Worm (Caenorhabditis elegans) whole organism, L1 larva: ENCODE measurements around the gene med-1.

Experiments used
- F16B12.6 ChIP-seq: fragments of 150-350 bp; optimal IDR thresholded peaks from 2 replicates; lab custom pipeline; 2014; ENCODE audit warnings: missing biosample characterization, missing genetic modification characterization
- Y116A8C.19 ChIP-seq: sonication (generic microtip); optimal IDR thresholded peaks from 2 replicates; lab custom pipeline; 2016; ENCODE audit warnings: missing compliant biosample characterization, missing genetic modification characterization, borderline replicate concordance
- aly-2 ChIP-seq: fragments of 150-350 bp; optimal IDR thresholded peaks from 2 replicates; lab custom pipeline; 2014; ENCODE audit warnings: missing biosample characterization, missing genetic modification characterization
- blmp-1 ChIP-seq: fragments of 150-350 bp; optimal IDR thresholded peaks from 2 replicates; lab custom pipeline; 2014; ENCODE audit warnings: missing biosample characterization, missing genetic modification characterization
- ceh-63 ChIP-seq: fragments of 200-800 bp; sonication (Bioruptor generic); optimal IDR thresholded peaks from 2 replicates; lab custom pipeline; 2018; ENCODE audit warnings: mild to moderate bottlenecking, missing genetic modification characterization, missing compliant biosample characterization
- ceh-82 ChIP-seq, 3 experiments: fragments of 150-350 bp in 1 of 3; sonication (generic microtip) in 2 of 3; optimal IDR thresholded peaks; 2 replicates each; lab custom pipeline; 2014 to 2017; ENCODE audit warnings: missing biosample characterization in 3 of 3, missing genetic modification characterization in 3 of 3
- efl-1 ChIP-seq, 4 experiments: fragments of 150-350 bp; optimal IDR thresholded peaks in 3 of 4; peaks in 1 of 4; 1 replicate in 1 of 4; 2 replicates in 3 of 4; lab custom pipeline; 2014; ENCODE audit warnings: missing biosample characterization in 2 of 4, missing genetic modification characterization in 2 of 4, missing genetic modification reagents in 2 of 4
- egl-27 ChIP-seq, 2 experiments: fragments of 150-350 bp in 1 of 2; sonication (generic microtip); optimal IDR thresholded peaks; 3 replicates each; lab custom pipeline; 2017 to 2018; ENCODE audit warnings: missing biosample characterization in 2 of 2, missing genetic modification characterization in 2 of 2, missing genetic modification reagents in 2 of 2
- elt-2 ChIP-seq: sonication (generic microtip); optimal IDR thresholded peaks from 2 replicates; lab custom pipeline; 2016; ENCODE audit warnings: missing genetic modification characterization, mild to moderate bottlenecking, inconsistent platforms, missing compliant biosample characterization, missing genetic modification reagents
- elt-3 ChIP-seq, 6 experiments: fragments of 150-350 bp in 1 of 6; sonication (generic microtip); optimal IDR thresholded peaks; 2 replicates each; lab custom pipeline; 2017 to 2018; ENCODE audit warnings: missing biosample characterization in 6 of 6, missing genetic modification characterization in 6 of 6, inconsistent platforms in 1 of 6
- fkh-10 ChIP-seq: sonication (generic microtip); optimal IDR thresholded peaks from 2 replicates; lab custom pipeline; 2017; ENCODE audit warnings: missing biosample characterization, missing genetic modification reagents, missing genetic modification characterization
- fkh-4 ChIP-seq: sonication (generic microtip); optimal IDR thresholded peaks from 2 replicates; lab custom pipeline; 2016; ENCODE audit warnings: missing compliant biosample characterization, missing genetic modification characterization, borderline replicate concordance
- fkh-8 ChIP-seq: sonication (generic microtip); optimal IDR thresholded peaks from 2 replicates; lab custom pipeline; 2016; ENCODE audit warnings: mild to moderate bottlenecking, missing genetic modification characterization, missing compliant biosample characterization
- grh-1 ChIP-seq: fragments of 200-800 bp; sonication (Bioruptor generic); IDR thresholded peaks from 2 replicates; pipeline ENCODE4 v1.3.6; 2022; ENCODE audit warnings: missing genetic modification reagents, missing genetic modification characterization, missing compliant biosample characterization
- lin-14 ChIP-seq: fragments of 200-800 bp; sonication (Bioruptor generic); optimal IDR thresholded peaks from 2 replicates; lab custom pipeline; 2018; ENCODE audit warnings: mild to moderate bottlenecking, missing genetic modification characterization, moderate library complexity, missing compliant biosample characterization
- lin-15B ChIP-seq: fragments of 150-350 bp; sonication (generic microtip); optimal IDR thresholded peaks from 3 replicates; lab custom pipeline; 2014; ENCODE audit warnings: missing biosample characterization, missing genetic modification characterization
- lin-35 ChIP-seq, 2 experiments: fragments of 150-350 bp; optimal IDR thresholded peaks; 2 replicates each; lab custom pipeline; 2014; ENCODE audit warnings: missing biosample characterization in 2 of 2, missing genetic modification characterization in 2 of 2, missing genetic modification reagents in 2 of 2
- mdl-1 ChIP-seq, 2 experiments: fragments of 150-350 bp; optimal IDR thresholded peaks; 2 replicates each; lab custom pipeline; 2014 to 2017; ENCODE audit warnings: missing biosample characterization in 2 of 2, missing genetic modification characterization in 2 of 2, inconsistent platforms in 1 of 2
- nhr-19 ChIP-seq: fragments of 200-800 bp; sonication (Bioruptor generic); conservative IDR thresholded peaks from 2 replicates; pipeline ENCODE4 v1.3.6; 2022; ENCODE audit warnings: missing genetic modification characterization, missing compliant biosample characterization
- nhr-20 ChIP-seq: sonication (generic microtip); optimal IDR thresholded peaks from 2 replicates; lab custom pipeline; 2016; ENCODE audit warnings: mild to moderate bottlenecking, missing genetic modification characterization, missing compliant biosample characterization
- nhr-47 ChIP-seq: sonication (generic microtip); optimal IDR thresholded peaks from 2 replicates; lab custom pipeline; 2016; ENCODE audit warnings: mild to moderate bottlenecking, missing genetic modification characterization, moderate library complexity, missing compliant biosample characterization
- nhr-71 ChIP-seq: sonication (generic microtip); optimal IDR thresholded peaks from 2 replicates; lab custom pipeline; 2016; ENCODE audit warnings: mild to moderate bottlenecking, missing genetic modification characterization, moderate library complexity, missing compliant biosample characterization
- nhr-76 ChIP-seq: sonication (generic microtip); optimal IDR thresholded peaks from 2 replicates; lab custom pipeline; 2017; ENCODE audit warnings: missing biosample characterization, missing genetic modification characterization
- nhr-85 ChIP-seq: sonication (generic microtip); peaks from one replicate; lab custom pipeline; 2016; ENCODE audit warnings: missing genetic modification characterization, inconsistent platforms, missing compliant biosample characterization
- nhr-90 ChIP-seq: sonication (generic microtip); optimal IDR thresholded peaks from 2 replicates; lab custom pipeline; 2016; ENCODE audit warnings: mild to moderate bottlenecking, missing genetic modification characterization, missing compliant biosample characterization; ENCODE audit not compliant: poor library complexity
- pax-3 ChIP-seq: fragments of 200-800 bp; sonication (Bioruptor generic); optimal IDR thresholded peaks from 2 replicates; lab custom pipeline; 2018; ENCODE audit warnings: mild to moderate bottlenecking, missing genetic modification characterization, moderate library complexity, missing compliant biosample characterization
- rnt-1 ChIP-seq: sonication (generic microtip); optimal IDR thresholded peaks from 2 replicates; lab custom pipeline; 2016; ENCODE audit warnings: mild to moderate bottlenecking, missing genetic modification characterization, moderate library complexity, missing compliant biosample characterization
- snu-23 ChIP-seq: sonication (generic microtip); optimal IDR thresholded peaks from 2 replicates; lab custom pipeline; 2016; ENCODE audit warnings: missing genetic modification characterization, missing compliant biosample characterization
- sox-4 ChIP-seq: sonication (generic microtip); optimal IDR thresholded peaks from 2 replicates; lab custom pipeline; 2016; ENCODE audit warnings: missing genetic modification characterization, missing compliant biosample characterization
- tbx-2 ChIP-seq: sonication (generic microtip); optimal IDR thresholded peaks from 2 replicates; lab custom pipeline; 2016; ENCODE audit warnings: missing genetic modification characterization, missing compliant biosample characterization
- unc-86 ChIP-seq: sonication (generic microtip); optimal IDR thresholded peaks from 2 replicates; lab custom pipeline; 2016; ENCODE audit warnings: missing genetic modification characterization, missing compliant biosample characterization
- vab-15 ChIP-seq: sonication (generic microtip); optimal IDR thresholded peaks from 2 replicates; lab custom pipeline; 2017; ENCODE audit warnings: missing genotype, mild to moderate bottlenecking, missing genetic modification characterization, missing compliant biosample characterization
- xbp-1 ChIP-seq: sonication (generic microtip); optimal IDR thresholded peaks from 2 replicates; lab custom pipeline; 2016; ENCODE audit warnings: missing genetic modification characterization, missing compliant biosample characterization
- zag-1 ChIP-seq: fragments of 150-350 bp; optimal IDR thresholded peaks from 2 replicates; lab custom pipeline; 2014; ENCODE audit warnings: missing biosample characterization, missing genetic modification characterization

The med-1 gene

ce11 chrX:12413941-12414340 lies 16.5 kb upstream of the med-1 start, which contains the start of gene lin-2:
Gene lin-2 (minus strand): TSS chrX:12414041.
- TF ChIP-seq nhr-19 (GFP tag; lab: Robert Waterston, UW) (no peak), elt-2 (tag; lab: Kevin White, UChicago) (peak; percentile 3), zag-1 (tag; lab: Kevin White, UChicago) (no peak), lin-15B (tag; lab: Kevin White, UChicago) (no peak)

ce11 chrX:12415832-12416231 lies 14.6 kb upstream of the med-1 start:
- TF ChIP-seq F16B12.6 (tag; lab: Kevin White, UChicago) (no peak), sox-4 (no peak), rnt-1 (peak; percentile 15), fkh-8 (tag; lab: Kevin White, UChicago) (no peak), mdl-1 (tag; optimal IDR thresholded peaks at IDR 0.05; lab: Kevin White, UChicago) (no peak), lin-14 (peak; percentile 38), fkh-10 (GFP tag; lab: Kevin White, UChicago) (no peak), zag-1 (tag; lab: Kevin White, UChicago) (no peak), nhr-76 (tag; lab: Kevin White, UChicago) (no peak), aly-2 (tag; lab: Kevin White, UChicago) (no peak), xbp-1 (tag; lab: Kevin White, UChicago) (no peak)

ce11 chrX:12422580-12422979 lies 7.8 kb upstream of the med-1 start:
- no peak for TF ChIP-seq fkh-4 (tag; lab: Kevin White, UChicago)
- peak; percentile 67 for TF ChIP-seq nhr-71 (tag; lab: Kevin White, UChicago)
- TF ChIP-seq vab-15: no peak
- peak in 3 of 6 experiments; percentile 25 to 50 (median 38) for TF ChIP-seq elt-3 (tag; optimal IDR thresholded peaks at IDR 0.05; lab: Kevin White, UChicago)
- peak; percentile 29 for TF ChIP-seq nhr-90 (tag; lab: Kevin White, UChicago)
- peak; percentile 70 for TF ChIP-seq nhr-20
- TF ChIP-seq nhr-19 (GFP tag; lab: Robert Waterston, UW): peak; percentile 48
- no peak for TF ChIP-seq egl-27 (tag; optimal IDR thresholded peaks at IDR 0.05; lab: Kevin White, UChicago)
- peak; percentile 88 for TF ChIP-seq grh-1 (GFP tag; lab: Robert Waterston, UW)
- TF ChIP-seq lin-14: peak; percentile 63
- TF ChIP-seq snu-23 (GFP tag; lab: Kevin White, UChicago): peak; percentile 23
- TF ChIP-seq nhr-85: peak; percentile 87
- peak; percentile 20 for TF ChIP-seq tbx-2 (tag; lab: Kevin White, UChicago)
- TF ChIP-seq, all 84 proteins: peak for 10

- peak; percentile 34 for TF ChIP-seq nhr-19 (GFP tag; lab: Robert Waterston, UW)
- no peak for TF ChIP-seq unc-86 (tag; lab: Kevin White, UChicago)
- peak; percentile 66 for TF ChIP-seq tbx-2 (tag; lab: Kevin White, UChicago)
- no peak for TF ChIP-seq pax-3
- TF ChIP-seq efl-1 (optimal IDR thresholded peaks at IDR 0.05; lab: Kevin White, UChicago): no peak
- no peak for TF ChIP-seq efl-1 (GFP tag; optimal IDR thresholded peaks at IDR 0.05 in 1 of 2; lab: Kevin White, UChicago)
- no peak for TF ChIP-seq ceh-82 (tag; optimal IDR thresholded peaks at IDR 0.05; lab: Kevin White, UChicago)
- peak; percentile 18 for TF ChIP-seq nhr-47
- peak; percentile 62 for TF ChIP-seq lin-14
- TF ChIP-seq snu-23 (GFP tag; lab: Kevin White, UChicago): peak; percentile 33
- TF ChIP-seq lin-35 (GFP tag; optimal IDR thresholded peaks at IDR 0.05; lab: Kevin White, UChicago): peak in 1 of 2 experiments; percentile 12
- peak; percentile 68 for TF ChIP-seq nhr-20
- TF ChIP-seq nhr-85: peak; percentile 87
- no peak for TF ChIP-seq ceh-63 (GFP tag; lab: Kevin White, UChicago)
- TF ChIP-seq blmp-1: peak; percentile 83
- peak; percentile 72 for TF ChIP-seq nhr-71 (tag; lab: Kevin White, UChicago)
- TF ChIP-seq elt-3 (tag; optimal IDR thresholded peaks at IDR 0.05; lab: Kevin White, UChicago): peak in 5 of 6 experiments; percentile 41 to 78 (median 66)
- TF ChIP-seq nhr-90 (tag; lab: Kevin White, UChicago): peak; percentile 36
- no peak for TF ChIP-seq Y116A8C.19 (tag; lab: Kevin White, UChicago)
Observed at ce11 chrX:12425427-12425826, 5.0 kb upstream of the med-1 start, which contains the start of gene T24D3.2. Gene T24D3.2 (plus strand): TSS chrX:12425730.
